Worm (Caenorhabditis elegans) whole organism, L4 larva: ENCODE measurements around the gene Y97E10AR.8.

Experiments
- D1046.2 ChIP-seq: fragments of 200-800 bp; sonication (Bioruptor generic); IDR thresholded peaks from 2 replicates; pipeline ENCODE4 v1.3.6; 2022; ENCODE audit warnings: missing genetic modification characterization, missing compliant biosample characterization
- F10B5.3 ChIP-seq: sonication (generic microtip); optimal IDR thresholded peaks from 2 replicates; lab custom pipeline; 2016; ENCODE audit warnings: mild to moderate bottlenecking, missing genetic modification characterization, missing compliant biosample characterization
- F26F4.8 ChIP-seq: fragments of 200-800 bp; sonication (Bioruptor generic); conservative IDR thresholded peaks from 2 replicates; pipeline ENCODE4 v1.3.6; 2022; ENCODE audit warnings: missing genetic modification characterization, missing compliant biosample characterization
- F37D6.2 ChIP-seq: sonication (generic microtip); optimal IDR thresholded peaks from 2 replicates; lab custom pipeline; 2016; ENCODE audit warnings: mild to moderate bottlenecking, missing genetic modification characterization, missing compliant biosample characterization
- F44E2.7 ChIP-seq: fragments of 200-800 bp; sonication (Bioruptor generic); IDR thresholded peaks from 2 replicates; pipeline ENCODE4 v2.1.2; 2022; ENCODE audit warnings: missing genetic modification characterization, missing compliant biosample characterization
- F49E8.2 ChIP-seq: sonication (generic microtip); optimal IDR thresholded peaks from 2 replicates; lab custom pipeline; 2016; ENCODE audit warnings: missing compliant biosample characterization, mild to moderate bottlenecking, missing genetic modification characterization, borderline replicate concordance
- R02D3.7 ChIP-seq: fragments of 150-350 bp; sonication (generic microtip); optimal IDR thresholded peaks from 3 replicates; lab custom pipeline; 2014; ENCODE audit warnings: missing biosample characterization, missing genetic modification characterization
- T26A8.4 ChIP-seq: fragments of 200-800 bp; sonication (Bioruptor generic); IDR thresholded peaks from 2 replicates; pipeline ENCODE4 v1.3.6; 2022; ENCODE audit warnings: missing genetic modification characterization, missing compliant biosample characterization
- Y105C5A.15 ChIP-seq: fragments of 200-800 bp; sonication (Bioruptor generic); IDR thresholded peaks from 2 replicates; pipeline ENCODE4 v1.3.6; 2022; ENCODE audit warnings: missing genetic modification characterization, missing compliant biosample characterization
- Y48G9A.11 ChIP-seq: fragments of 200-800 bp; sonication (Bioruptor generic); IDR thresholded peaks from 2 replicates; pipeline ENCODE4 v1.3.6; 2022; ENCODE audit warnings: missing genetic modification reagents, missing genetic modification characterization, missing compliant biosample characterization
- Y75B8A.6 ChIP-seq: fragments of 200-800 bp; sonication (Bioruptor generic); IDR thresholded peaks from 2 replicates; pipeline ENCODE4 v1.3.6; 2022; ENCODE audit warnings: missing genetic modification reagents, missing genetic modification characterization, missing compliant biosample characterization
- ama-1 ChIP-seq: fragments of 150-350 bp; optimal IDR thresholded peaks from 2 replicates; lab custom pipeline; 2014; ENCODE audit warnings: inconsistent platforms, mixed read lengths
- arid-1 ChIP-seq: fragments of 200-800 bp; sonication (Bioruptor generic); conservative IDR thresholded peaks from 2 replicates; pipeline ENCODE4 v1.3.6; 2022; ENCODE audit warnings: missing genetic modification reagents, missing genetic modification characterization, missing compliant biosample characterization
- attf-4 ChIP-seq: sonication (generic microtip); optimal IDR thresholded peaks from 3 replicates; lab custom pipeline; 2017; ENCODE audit warnings: missing biosample characterization, missing genetic modification characterization
- ceh-20 ChIP-seq: fragments of 200-800 bp; sonication (Bioruptor generic); IDR thresholded peaks from 2 replicates; pipeline ENCODE4 v1.3.6; 2022; ENCODE audit warnings: missing genetic modification reagents, missing genetic modification characterization, missing compliant biosample characterization
- ceh-82 ChIP-seq: sonication (generic microtip); optimal IDR thresholded peaks from 2 replicates; lab custom pipeline; 2017; ENCODE audit warnings: missing biosample characterization, missing genetic modification characterization
- ctbp-1 ChIP-seq: fragments of 200-800 bp; sonication (Bioruptor generic); IDR thresholded peaks from 2 replicates; pipeline ENCODE4 v1.3.6; 2022; ENCODE audit warnings: missing genetic modification reagents, missing genetic modification characterization, missing compliant biosample characterization
- daf-16 ChIP-seq, 3 experiments: sonication (generic microtip); optimal IDR thresholded peaks; 2 replicates each; lab custom pipeline; 2016 to 2017; ENCODE audit warnings: missing genetic modification characterization in 3 of 3, missing genetic modification reagents in 3 of 3, mild to moderate bottlenecking in 2 of 3, missing compliant biosample characterization in 2 of 3, missing biosample characterization in 1 of 3, moderate library complexity in 1 of 3
- daf-19 ChIP-seq: fragments of 200-800 bp; sonication (Bioruptor generic); conservative IDR thresholded peaks from 2 replicates; pipeline ENCODE4 v1.3.6; 2022; ENCODE audit warnings: missing genetic modification characterization, missing compliant biosample characterization
- dmd-6 ChIP-seq: fragments of 200-800 bp; sonication (Bioruptor generic); IDR thresholded peaks from 2 replicates; pipeline ENCODE4 v1.3.6; 2022; ENCODE audit warnings: missing genetic modification reagents, missing genetic modification characterization, missing compliant biosample characterization
- dmd-8 ChIP-seq: fragments of 200-800 bp; sonication (Bioruptor generic); IDR thresholded peaks from 2 replicates; pipeline ENCODE4 v1.3.6; 2022; ENCODE audit warnings: missing genetic modification characterization, missing compliant biosample characterization
- dpl-1 ChIP-seq: fragments of 150-350 bp; optimal IDR thresholded peaks from 2 replicates; lab custom pipeline; 2014; ENCODE audit warnings: missing biosample characterization, missing genetic modification reagents, missing genetic modification characterization
- egl-27 ChIP-seq: sonication (generic microtip); optimal IDR thresholded peaks from 3 replicates; lab custom pipeline; 2017; ENCODE audit warnings: missing biosample characterization, missing genetic modification reagents, missing genetic modification characterization
- egl-43 ChIP-seq: fragments of 200-800 bp; sonication (Bioruptor generic); IDR thresholded peaks from 2 replicates; pipeline ENCODE4 v1.3.6; 2022; ENCODE audit warnings: missing genetic modification reagents, missing genetic modification characterization, missing compliant biosample characterization
- fos-1 ChIP-seq: fragments of 150-350 bp; optimal IDR thresholded peaks from 2 replicates; lab custom pipeline; 2014; ENCODE audit warnings: missing biosample characterization, missing genetic modification characterization
- hif-1 ChIP-seq, 2 experiments: sonication (generic microtip); optimal IDR thresholded peaks; 2 replicates each; lab custom pipeline; 2016 to 2017; ENCODE audit warnings: missing compliant biosample characterization in 2 of 2, missing genetic modification characterization in 2 of 2, missing genetic modification reagents in 2 of 2, missing genotype in 2 of 2, mild to moderate bottlenecking in 1 of 2
- hmg-1.1 ChIP-seq: fragments of 200-800 bp; sonication (Bioruptor generic); IDR thresholded peaks from 2 replicates; pipeline ENCODE4 v1.3.6; 2022; ENCODE audit warnings: missing genetic modification reagents, missing genetic modification characterization, missing compliant biosample characterization
- jun-1 ChIP-seq: fragments of 150-350 bp; optimal IDR thresholded peaks from 2 replicates; lab custom pipeline; 2014; ENCODE audit warnings: missing biosample characterization, missing genetic modification reagents, missing genetic modification characterization
- lin-1 ChIP-seq: fragments of 200-800 bp; sonication (Bioruptor generic); IDR thresholded peaks from 2 replicates; pipeline ENCODE4 v1.3.6; 2022; ENCODE audit warnings: missing genetic modification reagents, missing genetic modification characterization, missing compliant biosample characterization
- lin-29 ChIP-seq: fragments of 200-800 bp; sonication (Bioruptor generic); IDR thresholded peaks from 2 replicates; pipeline ENCODE4 v1.3.6; 2022; ENCODE audit warnings: missing genetic modification reagents, missing genetic modification characterization, missing compliant biosample characterization
- lin-38 ChIP-seq: fragments of 200-800 bp; sonication (Bioruptor generic); IDR thresholded peaks from 2 replicates; pipeline ENCODE4 v1.3.6; 2022; ENCODE audit warnings: missing genetic modification reagents, missing genetic modification characterization, missing compliant biosample characterization
- lsy-2 ChIP-seq, 2 experiments: fragments of 150-350 bp in 1 of 2; sonication (generic microtip) in 1 of 2; optimal IDR thresholded peaks; 2 replicates each; lab custom pipeline; 2014 to 2017; ENCODE audit warnings: missing biosample characterization in 2 of 2, missing genetic modification characterization in 2 of 2
- mdl-1 ChIP-seq, 2 experiments: fragments of 150-350 bp in 1 of 2; sonication (generic microtip) in 1 of 2; optimal IDR thresholded peaks; 2 replicates each; lab custom pipeline; 2014 to 2017; ENCODE audit warnings: missing biosample characterization in 2 of 2, missing genetic modification characterization in 2 of 2
- mep-1 ChIP-seq: fragments of 150-350 bp; sonication (generic microtip); optimal IDR thresholded peaks from 3 replicates; lab custom pipeline; 2014; ENCODE audit warnings: missing biosample characterization, missing genetic modification characterization
- nhr-10 ChIP-seq: fragments of 150-350 bp; optimal IDR thresholded peaks from 2 replicates; lab custom pipeline; 2014; ENCODE audit warnings: missing biosample characterization, missing genetic modification characterization
- nhr-102 ChIP-seq: sonication (generic microtip); optimal IDR thresholded peaks from 2 replicates; lab custom pipeline; 2016; ENCODE audit warnings: mild to moderate bottlenecking, missing genetic modification characterization, moderate library complexity, missing compliant biosample characterization
- nhr-28 ChIP-seq: fragments of 150-350 bp; optimal IDR thresholded peaks from 2 replicates; lab custom pipeline; 2014; ENCODE audit warnings: missing biosample characterization, missing genetic modification characterization
- nhr-41 ChIP-seq: fragments of 200-800 bp; sonication (Bioruptor generic); IDR thresholded peaks from 2 replicates; pipeline ENCODE4 v1.3.6; 2022; ENCODE audit warnings: missing genetic modification reagents, missing genetic modification characterization, missing compliant biosample characterization
- nhr-42 ChIP-seq: fragments of 200-800 bp; sonication (Bioruptor generic); IDR thresholded peaks from 2 replicates; pipeline ENCODE4 v1.3.6; 2022; ENCODE audit warnings: missing genetic modification characterization, missing compliant biosample characterization
- nhr-48 ChIP-seq: sonication (generic microtip); optimal IDR thresholded peaks from 2 replicates; lab custom pipeline; 2016; ENCODE audit warnings: mild to moderate bottlenecking, missing genetic modification characterization, missing compliant biosample characterization
- nhr-77 ChIP-seq: fragments of 150-350 bp; optimal IDR thresholded peaks from 2 replicates; lab custom pipeline; 2014; ENCODE audit warnings: missing biosample characterization, missing genetic modification characterization
- rbr-2 ChIP-seq: sonication (generic microtip); optimal IDR thresholded peaks from 2 replicates; lab custom pipeline; 2016; ENCODE audit warnings: missing genotype, missing genetic modification characterization, missing compliant biosample characterization
- snpc-4 ChIP-seq: fragments of 150-350 bp; optimal IDR thresholded peaks from 2 replicates; lab custom pipeline; 2014; ENCODE audit warnings: missing biosample characterization, missing genetic modification characterization
- tag-97 ChIP-seq: fragments of 200-800 bp; sonication (Bioruptor generic); IDR thresholded peaks from 2 replicates; pipeline ENCODE4 v1.3.6; 2022; ENCODE audit warnings: missing genetic modification characterization, missing compliant biosample characterization
- unc-130 ChIP-seq: sonication (generic microtip); optimal IDR thresholded peaks from 2 replicates; lab custom pipeline; 2016; ENCODE audit warnings: missing genetic modification reagents, missing genetic modification characterization, missing compliant biosample characterization
- zfp-2 ChIP-seq: sonication (generic microtip); optimal IDR thresholded peaks from 2 replicates; lab custom pipeline; 2016; ENCODE audit warnings: mild to moderate bottlenecking, missing genetic modification characterization, missing compliant biosample characterization
- zfp-3 ChIP-seq: fragments of 200-800 bp; sonication (Bioruptor generic); conservative IDR thresholded peaks from 2 replicates; pipeline ENCODE4 v1.3.6; 2022; ENCODE audit warnings: missing genetic modification reagents, missing genetic modification characterization, missing compliant biosample characterization
- zip-2 ChIP-seq: fragments of 150-350 bp; optimal IDR thresholded peaks from 2 replicates; lab custom pipeline; 2014; ENCODE audit warnings: missing biosample characterization, missing genetic modification characterization
- ztf-11 ChIP-seq: fragments of 150-350 bp; optimal IDR thresholded peaks from 2 replicates; lab custom pipeline; 2014; ENCODE audit warnings: missing biosample characterization, missing genetic modification characterization
- ztf-7 ChIP-seq: fragments of 150-350 bp; optimal IDR thresholded peaks from 2 replicates; lab custom pipeline; 2014; ENCODE audit warnings: missing biosample characterization, missing genetic modification characterization

The Y97E10AR.8 gene

ce11 chrV:8010846-8011245, 5.7 kb downstream of the Y97E10AR.8 start, which contains the start of gene lmtr-2 (continued):
- TF ChIP-seq daf-19 (GFP tag; lab: Robert Waterston, UW) (no peak), nhr-77 (tag; lab: Kevin White, UChicago) (no peak), nhr-48 (tag; lab: Kevin White, UChicago) (no peak), zfp-3 (GFP tag; lab: Robert Waterston, UW) (no peak), hmg-1.1 (GFP tag; lab: Robert Waterston, UW) (no peak)
- TF ChIP-seq, all 104 proteins: peak for 3

ce11 chrV:8012032-8012431, 6.9 kb downstream of the Y97E10AR.8 start, which contains the start of gene rpb-9:
TSS of gene rpb-9 (minus strand) at chrV:8012345.
- TF ChIP-seq zip-2 (tag; lab: Kevin White, UChicago) (no peak), hmg-1.1 (GFP tag; lab: Robert Waterston, UW) (no peak), attf-4 (no peak), nhr-28 (no peak), ztf-7 (tag; lab: Kevin White, UChicago) (no peak), zfp-3 (GFP tag; lab: Robert Waterston, UW) (no peak), rbr-2 (tag; lab: Kevin White, UChicago) (no peak), dpl-1 (no peak), ama-1 (lab: Kevin White, UChicago) (peak; percentile 57), jun-1 (tag; lab: Kevin White, UChicago) (no peak), ztf-11 (tag; lab: Kevin White, UChicago) (no peak), tag-97 (GFP tag; lab: Robert Waterston, UW) (no peak), hif-1 (tag; optimal IDR thresholded peaks at IDR 0.05; lab: Kevin White, UChicago) (no peak), dmd-6 (GFP tag; lab: Robert Waterston, UW) (no peak), arid-1 (no peak), F26F4.8 (GFP tag; lab: Robert Waterston, UW) (no peak), dmd-8 (no peak), D1046.2 (GFP tag; lab: Robert Waterston, UW) (no peak), egl-27 (tag; lab: Kevin White, UChicago) (no peak), nhr-42 (GFP tag; lab: Robert Waterston, UW) (no peak), Y75B8A.6 (no peak), lin-38 (GFP tag; lab: Robert Waterston, UW) (peak; percentile 39), nhr-41 (GFP tag; lab: Robert Waterston, UW) (no peak), nhr-10 (tag; lab: Kevin White, UChicago) (no peak), ctbp-1 (GFP tag; lab: Robert Waterston, UW) (no peak), unc-130 (GFP tag; lab: Kevin White, UChicago) (no peak), Y105C5A.15 (GFP tag; lab: Robert Waterston, UW) (no peak), T26A8.4 (GFP tag; lab: Robert Waterston, UW) (peak; percentile 43; the same call in 1 of the 2 replicates), zfp-2 (tag; lab: Kevin White, UChicago) (no peak), egl-43 (GFP tag; lab: Robert Waterston, UW) (no peak), lin-29 (GFP tag; lab: Robert Waterston, UW) (no peak), snpc-4 (tag; lab: Kevin White, UChicago) (no peak), fos-1 (no peak), mdl-1 (tag; optimal IDR thresholded peaks at IDR 0.05; lab: Kevin White, UChicago) (no peak), ceh-82 (tag; lab: Kevin White, UChicago) (no peak), nhr-48 (tag; lab: Kevin White, UChicago) (no peak), Y48G9A.11 (GFP tag; lab: Robert Waterston, UW) (no peak), lin-1 (GFP tag; lab: Robert Waterston, UW) (peak; percentile 53; the same call in 1 of the 2 replicates), lsy-2 (tag; optimal IDR thresholded peaks at IDR 0.05; lab: Kevin White, UChicago) (no peak), F37D6.2 (tag; lab: Kevin White, UChicago) (no peak), R02D3.7 (no peak), F49E8.2 (peak; percentile 8), daf-16 (GFP tag; optimal IDR thresholded peaks at IDR 0.05; lab: Kevin White, UChicago) (no peak), daf-16 (tag; optimal IDR thresholded peaks at IDR 0.05; lab: Kevin White, UChicago) (peak; percentile 3), ceh-20 (GFP tag; lab: Robert Waterston, UW) (no peak), nhr-77 (tag; lab: Kevin White, UChicago) (no peak), nhr-102 (peak; percentile 4), mep-1 (tag; lab: Kevin White, UChicago) (no peak), F10B5.3 (tag; lab: Kevin White, UChicago) (no peak), F44E2.7 (GFP tag; lab: Robert Waterston, UW) (no peak)
